Worm (Caenorhabditis elegans): Measurements from ENCODE around the gene R07G3.7.

DNA sequence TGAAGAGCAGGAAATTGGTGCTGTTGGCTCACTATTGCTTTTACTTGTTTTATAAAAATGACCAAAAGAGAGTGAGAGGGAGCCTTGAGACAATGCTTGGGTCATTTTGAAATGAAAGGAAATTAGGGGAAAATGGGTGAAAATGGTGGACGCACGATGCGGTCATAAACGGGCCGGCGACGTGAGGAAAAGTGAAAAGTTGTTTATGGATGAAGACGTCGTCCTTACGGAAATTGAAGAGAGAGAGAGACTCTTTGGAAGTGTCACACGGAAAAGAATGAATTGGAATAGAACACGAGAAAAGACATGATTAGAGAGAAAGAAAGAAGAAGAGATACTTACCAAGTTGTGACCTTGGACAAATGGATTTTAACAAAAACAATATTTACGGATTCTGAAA is 8.0 kb upstream of the R07G3.7 start:
- TF ChIP-seq unc-39 (tag; optimal IDR thresholded peaks at IDR 0.05) (no peak), snpc-4 (tag; optimal IDR thresholded peaks at IDR 0.05) (no peak), skn-1 (tag; optimal IDR thresholded peaks at IDR 0.05) (no peak), lin-39 (tag; optimal IDR thresholded peaks at IDR 0.05) (no peak), ama-1 (optimal IDR thresholded peaks at IDR 0.05) (no peak), ceh-16 (tag; optimal IDR thresholded peaks at IDR 0.05) (no peak), ceh-82 (tag; optimal IDR thresholded peaks at IDR 0.05) (no peak), egl-5 (tag; optimal IDR thresholded peaks at IDR 0.05) (no peak), pha-4 (tag; optimal IDR thresholded peaks at IDR 0.05) (no peak), daf-12 (tag; optimal IDR thresholded peaks at IDR 0.05) (no peak), mdl-1 (tag; optimal IDR thresholded peaks at IDR 0.05) (no peak), unc-62 (GFP tag; optimal IDR thresholded peaks at IDR 0.05) (no peak)
